Fruit fly (Drosophila melanogaster) whole organism, wandering third instar larva: Measurements from ENCODE around the gene scf.

ENCODE experiments used
- Abd-B ChIP-seq: fragments of >200 bp; optimal IDR thresholded peaks from 2 replicates; lab custom pipeline; 2017; ENCODE audit warnings: missing biosample characterization, missing genetic modification characterization
- CG32264 ChIP-seq: fragments of 200-800 bp; sonication (Bioruptor generic); optimal IDR thresholded peaks from 2 replicates; lab custom pipeline; 2016; ENCODE audit warnings: missing biosample characterization, missing genetic modification characterization
- CrebA ChIP-seq: fragments of 200-800 bp; sonication (Bioruptor generic); optimal IDR thresholded peaks from 2 replicates; lab custom pipeline; 2016; ENCODE audit warnings: missing biosample characterization, mild to moderate bottlenecking, missing genetic modification characterization, borderline replicate concordance
- Dif ChIP-seq: fragments of 200-275, 200-300 bp; sonication (Bioruptor generic); optimal IDR thresholded peaks from 2 replicates; lab custom pipeline; 2018; ENCODE audit warnings: missing biosample characterization, missing genetic modification characterization; ENCODE audit not compliant: partially characterized antibody
- Hr78 ChIP-seq: fragments of >200 bp; optimal IDR thresholded peaks from 2 replicates; lab custom pipeline; 2017; ENCODE audit warnings: missing biosample characterization, missing genetic modification characterization
- Hr83 ChIP-seq: fragments of 200-300 bp; sonication (Bioruptor generic); optimal IDR thresholded peaks from 2 replicates; lab custom pipeline; 2016; ENCODE audit warnings: missing biosample characterization, mild to moderate bottlenecking, missing genetic modification characterization, moderate library complexity; ENCODE audit not compliant: poor library complexity, severe bottlenecking
- Mio ChIP-seq: sonication (Bioruptor generic); optimal IDR thresholded peaks from 2 replicates; lab custom pipeline; 2016; ENCODE audit warnings: missing biosample characterization, missing genetic modification characterization
- N ChIP-seq: fragments of >200 bp; optimal IDR thresholded peaks from 2 replicates; lab custom pipeline; 2018; ENCODE audit warnings: missing biosample characterization, missing external identifiers, missing genetic modification characterization
- OdsH ChIP-seq: fragments of 200-800 bp; sonication (Bioruptor generic); optimal IDR thresholded peaks from 2 replicates; lab custom pipeline; 2016; ENCODE audit warnings: missing biosample characterization, mild to moderate bottlenecking, missing genetic modification characterization
- br ChIP-seq: fragments of 200-800 bp; sonication (Bioruptor generic); optimal IDR thresholded peaks from 2 replicates; lab custom pipeline; 2016; ENCODE audit warnings: missing biosample characterization, missing genetic modification characterization
- brk ChIP-seq: fragments of 200-800 bp; sonication (Bioruptor generic); optimal IDR thresholded peaks from 2 replicates; lab custom pipeline; 2016; ENCODE audit warnings: missing biosample characterization, mild to moderate bottlenecking, missing genetic modification characterization
- dl ChIP-seq, 2 experiments: fragments of 175-275, 200-275 bp in 1 of 2; fragments of 200-275 bp in 1 of 2; sonication (Bioruptor generic); optimal IDR thresholded peaks; lab custom pipeline; 2018; ENCODE audit warnings: mild to moderate bottlenecking in 2 of 2, missing biosample characterization in 2 of 2, missing genetic modification characterization in 2 of 2, moderate library complexity in 2 of 2; ENCODE audit not compliant: partially characterized antibody in 2 of 2, insufficient read depth in 1 of 2
- foxo ChIP-seq, 2 experiments: fragments of 200-800 bp; sonication (Bioruptor generic); optimal IDR thresholded peaks; 2 replicates in 1 of 2; 3 replicates in 1 of 2; lab custom pipeline; 2016 to 2017; ENCODE audit warnings: missing biosample characterization in 2 of 2, missing genetic modification characterization in 2 of 2
- h ChIP-seq: fragments of 200-800 bp; sonication (Bioruptor generic); optimal IDR thresholded peaks from 3 replicates; lab custom pipeline; 2016; ENCODE audit warnings: missing biosample characterization, mild to moderate bottlenecking, missing genetic modification characterization
- psq ChIP-seq: fragments of 200-800 bp; sonication (Bioruptor generic); optimal IDR thresholded peaks from 3 replicates; lab custom pipeline; 2017; ENCODE audit warnings: missing biosample characterization, mild to moderate bottlenecking, missing genetic modification characterization, moderate library complexity
- sage ChIP-seq: fragments of 200-800 bp; sonication (Bioruptor generic); optimal IDR thresholded peaks from 2 replicates; lab custom pipeline; 2016; ENCODE audit warnings: missing biosample characterization, mild to moderate bottlenecking, missing genetic modification characterization
- sv ChIP-seq: fragments of 200-800 bp; sonication (Bioruptor generic); optimal IDR thresholded peaks from 3 replicates; lab custom pipeline; 2016; ENCODE audit warnings: missing biosample characterization, missing genetic modification characterization

Gene scf

DNA sequence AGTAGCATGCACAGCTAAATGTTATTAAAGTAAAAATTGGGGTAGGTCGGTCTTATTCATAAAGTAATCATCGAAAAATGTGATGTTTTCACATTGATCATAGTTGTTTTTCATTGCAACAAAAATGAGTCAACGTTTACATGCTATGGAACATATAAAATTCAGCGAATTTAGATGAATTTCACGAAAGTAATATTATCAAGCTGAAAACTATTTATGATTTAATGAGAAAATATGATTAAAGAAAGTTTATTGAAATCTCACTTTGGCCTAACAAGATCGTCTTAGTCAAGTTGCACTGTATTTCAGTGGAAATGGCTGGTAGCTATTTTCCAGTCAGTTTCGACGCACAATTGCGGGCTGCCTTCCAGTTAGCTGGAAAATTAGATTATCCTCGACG, 50.5 kb downstream of the scf start:
- TF ChIP-seq sage (GFP tag; lab: Kevin White, UChicago) (no peak), sv (no peak), h (GFP tag; lab: Kevin White, UChicago) (no peak), br (GFP tag; lab: Kevin White, UChicago) (no peak), foxo (GFP tag; optimal IDR thresholded peaks at IDR 0.05; lab: Kevin White, UChicago) (no peak), OdsH (no peak), N (GFP tag; lab: Kevin White, UChicago) (no peak), brk (GFP tag; lab: Kevin White, UChicago) (no peak), CrebA (GFP tag; lab: Kevin White, UChicago) (no peak), Hr83 (GFP tag; lab: Kevin White, UChicago) (no peak), Hr78 (GFP tag; lab: Kevin White, UChicago) (no peak), psq (no peak), Mio (GFP tag; lab: Kevin White, UChicago) (no peak), Abd-B (GFP tag; lab: Kevin White, UChicago) (no peak)
- TF ChIP-seq, all 38 proteins: peak for 0

DNA sequence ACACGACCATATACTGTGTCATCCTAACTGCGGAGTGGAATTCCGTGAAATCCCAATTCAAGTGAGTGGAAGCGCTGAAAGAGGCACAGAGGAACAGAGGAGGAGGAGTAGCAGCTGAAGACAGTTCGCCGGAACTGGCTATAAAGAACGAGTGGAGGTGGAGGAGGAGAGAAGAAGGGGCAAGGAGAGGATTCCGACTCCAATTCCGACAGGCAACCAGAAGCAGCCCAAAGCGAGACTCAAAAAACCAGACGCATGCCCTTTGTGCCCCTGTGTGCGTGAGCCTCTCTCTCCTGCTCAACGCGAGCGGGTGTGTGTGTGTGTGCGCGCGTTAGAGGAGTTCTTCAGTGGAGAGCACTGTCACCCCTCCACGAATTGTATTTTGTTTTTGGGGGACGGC, 50.9 kb downstream of the scf start:
- TF ChIP-seq Dif (GFP tag; lab: Kevin White, UChicago) (peak; percentile 50), psq (peak; percentile 79), CG32264 (GFP tag; lab: Kevin White, UChicago) (no peak), dl (GFP tag; optimal IDR thresholded peaks at IDR 0.05; lab: Kevin White, UChicago; ENCODE audit: insufficient read depth in 1 of 2, partially characterized antibody in 2 of 2) (peak in 1 of 2 experiments; percentile 13)
